Fruit fly (Drosophila melanogaster) whole organism, embryonic: ENCODE measurements around the gene CG10341.

ENCODE experiments used
- B-H1 ChIP-seq: fragments of 200-800 bp; sonication (Bioruptor generic); IDR thresholded peaks from 3 replicates; pipeline ENCODE4 v1.3.6; 2022; ENCODE audit warnings: missing biosample characterization, missing genetic modification characterization
- B-H2 ChIP-seq: fragments of 200-800 bp; sonication (Bioruptor generic); optimal IDR thresholded peaks from 2 replicates; lab custom pipeline; 2018; ENCODE audit warnings: missing biosample characterization, mild to moderate bottlenecking, missing genetic modification characterization
- CG10209 ChIP-seq: fragments of 200-800 bp; sonication (Bioruptor generic); optimal IDR thresholded peaks from 3 replicates; lab custom pipeline; 2017; ENCODE audit warnings: missing biosample characterization, mild to moderate bottlenecking, missing genetic modification characterization, missing genetic modification reagents
- CG10267 ChIP-seq: fragments of 200-800 bp; sonication (Bioruptor generic); optimal IDR thresholded peaks from 2 replicates; lab custom pipeline; 2018; ENCODE audit warnings: missing biosample characterization, mild to moderate bottlenecking, missing genetic modification characterization, moderate library complexity
- CG11093 ChIP-seq: fragments of 200-800 bp; sonication (Bioruptor generic); IDR thresholded peaks from 3 replicates; pipeline ENCODE4 v1.3.6; 2022; ENCODE audit warnings: missing biosample characterization, missing genetic modification characterization
- CG11723 ChIP-seq: fragments of 200-800 bp; sonication (Bioruptor generic); optimal IDR thresholded peaks from 2 replicates; lab custom pipeline; 2017; ENCODE audit warnings: missing biosample characterization, mild to moderate bottlenecking, missing genetic modification characterization
- CG12104 ChIP-seq: fragments of 200-800 bp; sonication (Bioruptor generic); optimal IDR thresholded peaks from 3 replicates; lab custom pipeline; 2016; ENCODE audit warnings: missing biosample characterization, missing genetic modification characterization
- CG12942 ChIP-seq: fragments of 200-800 bp; sonication (Bioruptor generic); optimal IDR thresholded peaks from 3 replicates; lab custom pipeline; 2016; ENCODE audit warnings: missing biosample characterization, missing genetic modification characterization
- CG13775 ChIP-seq: fragments of 200-800 bp; sonication (Bioruptor generic); optimal IDR thresholded peaks from 3 replicates; lab custom pipeline; 2017; ENCODE audit warnings: missing biosample characterization, mild to moderate bottlenecking, missing genetic modification characterization
- CG14441 ChIP-seq: fragments of 200-800 bp; sonication (Bioruptor generic); IDR thresholded peaks from 2 replicates; pipeline ENCODE4 v1.3.6; 2022; ENCODE audit warnings: missing biosample characterization, missing genetic modification characterization
- CG1529 ChIP-seq: fragments of 200-800 bp; sonication (Bioruptor generic); optimal IDR thresholded peaks from 3 replicates; lab custom pipeline; 2018; ENCODE audit warnings: missing biosample characterization, missing genetic modification characterization
- CG1647 ChIP-seq: fragments of 200-800 bp; sonication (Bioruptor generic); optimal IDR thresholded peaks from 3 replicates; lab custom pipeline; 2016; ENCODE audit warnings: missing biosample characterization, missing genetic modification characterization
- CG2129 ChIP-seq: fragments of 200-800 bp; sonication (Bioruptor generic); IDR thresholded peaks from 2 replicates; pipeline ENCODE4 v1.3.6; 2022; ENCODE audit warnings: missing biosample characterization, missing genetic modification characterization; ENCODE audit not compliant: partially characterized antibody
- CG2875 ChIP-seq: fragments of 200-800 bp; sonication (Bioruptor generic); optimal IDR thresholded peaks from 2 replicates; lab custom pipeline; 2017; ENCODE audit warnings: missing biosample characterization, mild to moderate bottlenecking, missing genetic modification characterization, missing genetic modification reagents
- CG3726 ChIP-seq: fragments of 200-800 bp; sonication (Bioruptor generic); IDR thresholded peaks from 3 replicates; pipeline ENCODE4, ENCODE4 v1.3.6; 2022; ENCODE audit warnings: missing biosample characterization, missing genetic modification characterization
- CG5245 ChIP-seq: fragments of 200-800 bp; sonication (Bioruptor generic); optimal IDR thresholded peaks from 3 replicates; lab custom pipeline; 2016; ENCODE audit warnings: missing biosample characterization, missing genetic modification characterization
- CG7745 ChIP-seq: fragments of 200-800 bp; sonication (Bioruptor generic); optimal IDR thresholded peaks from 2 replicates; lab custom pipeline; 2018; ENCODE audit warnings: missing biosample characterization, mild to moderate bottlenecking, missing genetic modification characterization, moderate library complexity
- CG7786 ChIP-seq: fragments of 200-800 bp; sonication (Bioruptor generic); optimal IDR thresholded peaks from 2 replicates; lab custom pipeline; 2016; ENCODE audit warnings: missing biosample characterization, missing genetic modification characterization
- CG7928 ChIP-seq: fragments of 200-800 bp; sonication (Bioruptor generic); optimal IDR thresholded peaks from 2 replicates; lab custom pipeline; 2017; ENCODE audit warnings: missing biosample characterization, mild to moderate bottlenecking, missing genetic modification characterization
- CG7987 ChIP-seq: fragments of 200-800 bp; sonication (Bioruptor generic); optimal IDR thresholded peaks from 2 replicates; lab custom pipeline; 2018; ENCODE audit warnings: missing biosample characterization, mild to moderate bottlenecking, missing genetic modification characterization, moderate library complexity
- CG8388 ChIP-seq: fragments of 200-800 bp; sonication (Bioruptor generic); optimal IDR thresholded peaks from 2 replicates; lab custom pipeline; 2019; ENCODE audit warnings: missing biosample characterization, mild to moderate bottlenecking, missing genetic modification characterization, moderate library complexity
- CG9437 ChIP-seq: fragments of 200-800 bp; sonication (Bioruptor generic); optimal IDR thresholded peaks from 2 replicates; lab custom pipeline; 2018; ENCODE audit warnings: missing biosample characterization, mild to moderate bottlenecking, missing genetic modification characterization
- CG9797 ChIP-seq: fragments of 200-800 bp; sonication (Bioruptor generic); optimal IDR thresholded peaks from 3 replicates; lab custom pipeline; 2018; ENCODE audit warnings: missing biosample characterization, mild to moderate bottlenecking, missing genetic modification characterization
- Dad ChIP-seq: fragments of 200-800 bp; sonication (Bioruptor generic); optimal IDR thresholded peaks from 3 replicates; lab custom pipeline; 2016; ENCODE audit warnings: missing biosample characterization, missing genetic modification characterization
- Dip3 ChIP-seq: fragments of 200-800 bp; sonication (Bioruptor generic); optimal IDR thresholded peaks from 3 replicates; lab custom pipeline; 2016; ENCODE audit warnings: missing biosample characterization, missing genetic modification characterization
- Hr51 ChIP-seq, 2 experiments: fragments of 200-800 bp; sonication (Bioruptor generic); optimal IDR thresholded peaks; 2 replicates in 1 of 2; 3 replicates in 1 of 2; lab custom pipeline; 2016 to 2018; ENCODE audit warnings: missing biosample characterization in 2 of 2, missing genetic modification characterization in 2 of 2, mild to moderate bottlenecking in 1 of 2, moderate library complexity in 1 of 2
- Med ChIP-seq: fragments of 200-800 bp; sonication (Bioruptor generic); peaks from one replicate; lab custom pipeline; 2016; ENCODE audit warnings: missing biosample characterization, missing genetic modification characterization, mild to moderate bottlenecking, inconsistent platforms, moderate library complexity
- Myb ChIP-seq: fragments of 200-800 bp; sonication (Bioruptor generic); optimal IDR thresholded peaks from 2 replicates; lab custom pipeline; 2016; ENCODE audit warnings: missing biosample characterization, missing genetic modification characterization
- Optix ChIP-seq: fragments of 200-800 bp; sonication (Bioruptor generic); IDR thresholded peaks from 3 replicates; pipeline ENCODE4 v1.3.6; 2022; ENCODE audit warnings: missing biosample characterization, missing genetic modification characterization
- Six4 ChIP-seq: fragments of 200-800 bp; sonication (Bioruptor generic); optimal IDR thresholded peaks from 2 replicates; lab custom pipeline; 2016; ENCODE audit warnings: missing biosample characterization, missing genetic modification characterization
- Sox100B ChIP-seq: fragments of 200-800 bp; sonication (Bioruptor generic); optimal IDR thresholded peaks from 3 replicates; lab custom pipeline; 2018; ENCODE audit warnings: missing biosample characterization, mild to moderate bottlenecking, missing genetic modification characterization
- Vsx1 ChIP-seq: fragments of 200-800 bp; sonication (Bioruptor generic); optimal IDR thresholded peaks from 2 replicates; lab custom pipeline; 2017; ENCODE audit warnings: missing biosample characterization, mild to moderate bottlenecking, missing genetic modification characterization, missing genetic modification reagents
- aop ChIP-seq: fragments of 200-800 bp; sonication (Bioruptor generic); IDR thresholded peaks from 2 replicates; pipeline ENCODE4 v1.3.6; 2022; ENCODE audit warnings: missing biosample characterization, missing genetic modification characterization
- btn ChIP-seq: fragments of 200-800 bp; sonication (Bioruptor generic); optimal IDR thresholded peaks from 2 replicates; lab custom pipeline; 2016; ENCODE audit warnings: missing biosample characterization, missing genetic modification characterization
- chinmo ChIP-seq: fragments of 200-800 bp; sonication (Bioruptor generic); IDR thresholded peaks from 4 replicates; pipeline ENCODE4 v1.3.6; 2022; ENCODE audit warnings: missing biosample characterization, missing genetic modification characterization; ENCODE audit not compliant: partially characterized antibody
- dmrt11E ChIP-seq: fragments of 200-800 bp; sonication (Bioruptor generic); optimal IDR thresholded peaks from 3 replicates; lab custom pipeline; 2018; ENCODE audit warnings: missing biosample characterization, mild to moderate bottlenecking, missing genetic modification characterization, moderate library complexity
- gcm2 ChIP-seq: fragments of 200-800 bp; sonication (Bioruptor generic); optimal IDR thresholded peaks from 2 replicates; lab custom pipeline; 2016; ENCODE audit warnings: missing biosample characterization, missing genetic modification characterization
- gem ChIP-seq: fragments of 200-800 bp; sonication (Bioruptor generic); optimal IDR thresholded peaks from 2 replicates; lab custom pipeline; 2019; ENCODE audit warnings: missing biosample characterization, mild to moderate bottlenecking, missing genetic modification characterization, moderate library complexity
- hbn ChIP-seq: fragments of 200-800 bp; sonication (Bioruptor generic); IDR thresholded peaks from 2 replicates; pipeline ENCODE4 v1.3.6; 2022; ENCODE audit warnings: missing biosample characterization, missing genetic modification characterization; ENCODE audit not compliant: partially characterized antibody
- klu ChIP-seq: fragments of 200-800 bp; sonication (Bioruptor generic); IDR thresholded peaks from 2 replicates; pipeline ENCODE4 v1.3.6; 2022; ENCODE audit warnings: missing biosample characterization, missing genetic modification characterization
- lab ChIP-seq: fragments of 200-800 bp; sonication (Bioruptor generic); optimal IDR thresholded peaks from 3 replicates; lab custom pipeline; 2017; ENCODE audit warnings: missing biosample characterization, missing genetic modification characterization, mild to moderate bottlenecking, moderate library complexity, missing genetic modification reagents
- org-1 ChIP-seq: fragments of 200-800 bp; sonication (Bioruptor generic); optimal IDR thresholded peaks from 2 replicates; lab custom pipeline; 2017; ENCODE audit warnings: missing biosample characterization, missing genetic modification characterization
- p53 ChIP-seq: fragments of 200-800 bp; sonication (Bioruptor generic); optimal IDR thresholded peaks from 2 replicates; lab custom pipeline; 2016; ENCODE audit warnings: missing biosample characterization, missing genetic modification characterization
- pho ChIP-seq: fragments of 200-800 bp; sonication (Bioruptor generic); optimal IDR thresholded peaks from 2 replicates; lab custom pipeline; 2016; ENCODE audit warnings: missing biosample characterization, missing genetic modification characterization
- phol ChIP-seq: fragments of 200-800 bp; sonication (Bioruptor generic); optimal IDR thresholded peaks from 3 replicates; lab custom pipeline; 2018; ENCODE audit warnings: missing biosample characterization, mild to moderate bottlenecking, missing genetic modification characterization, moderate library complexity
- run ChIP-seq: fragments of 200-800 bp; sonication (Bioruptor generic); optimal IDR thresholded peaks from 3 replicates; lab custom pipeline; 2018; ENCODE audit warnings: missing biosample characterization, mild to moderate bottlenecking, missing genetic modification characterization
- sd ChIP-seq: fragments of 200-800 bp; sonication (Bioruptor generic); optimal IDR thresholded peaks from 3 replicates; lab custom pipeline; 2018; ENCODE audit warnings: missing biosample characterization, mild to moderate bottlenecking, missing genetic modification characterization, moderate library complexity
- sob ChIP-seq: fragments of 200-800 bp; sonication (Bioruptor generic); IDR thresholded peaks from 2 replicates; pipeline ENCODE4 v1.3.6; 2022; ENCODE audit warnings: missing biosample characterization, missing genetic modification characterization
- wdn ChIP-seq: fragments of 200-800 bp; sonication (Bioruptor generic); IDR thresholded peaks from 2 replicates; pipeline ENCODE4 v1.3.6; 2022; ENCODE audit warnings: missing biosample characterization, missing genetic modification characterization
- zf30C ChIP-seq: fragments of 200-800 bp; sonication (Bioruptor generic); optimal IDR thresholded peaks from 3 replicates; lab custom pipeline; 2018; ENCODE audit warnings: missing biosample characterization, mild to moderate bottlenecking, missing genetic modification characterization

The CG10341 gene

DNA sequence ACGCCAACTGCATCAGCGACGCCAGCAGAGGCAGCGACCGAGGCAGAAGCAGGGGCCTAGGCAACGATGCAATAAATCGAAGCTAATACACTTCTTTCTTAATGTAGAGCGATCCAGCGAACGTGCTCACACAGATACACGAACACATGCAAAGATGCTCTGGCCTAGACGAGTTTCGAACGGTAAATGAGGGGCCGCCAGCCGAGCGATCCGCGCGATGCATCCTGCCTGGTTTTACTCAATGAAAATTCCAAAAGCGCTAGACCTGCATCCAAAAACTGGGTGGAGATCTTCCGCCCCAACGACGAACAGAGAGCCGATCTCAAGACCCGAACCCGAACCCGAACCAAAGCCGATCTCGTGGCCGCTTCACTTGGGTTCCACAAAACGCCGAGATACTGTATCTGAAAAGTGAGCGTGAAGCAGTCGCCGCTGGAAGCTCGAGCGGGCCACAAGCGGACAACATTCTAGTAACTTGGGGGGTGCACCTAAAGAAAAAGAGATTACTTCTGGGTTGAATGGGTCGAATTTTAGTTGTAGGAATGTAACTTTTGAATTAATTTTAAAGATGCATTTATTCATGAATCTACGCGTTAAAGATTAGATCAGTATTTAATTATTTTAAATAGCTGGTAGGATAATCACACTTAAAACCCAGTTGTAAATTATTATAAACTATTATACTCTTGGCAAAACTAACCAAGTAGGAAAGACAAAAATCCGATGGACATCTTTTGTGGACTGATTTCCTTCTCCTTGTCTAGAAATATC is 34.4 kb downstream of the CG10341 start (continued):
- TF ChIP-seq CG8388 (GFP tag; lab: Kevin White, UChicago) = no peak
- TF ChIP-seq Hr51 (GFP tag; optimal IDR thresholded peaks at IDR 0.05; lab: Kevin White, UChicago) = no peak
- peak; percentile 88 for TF ChIP-seq sd
- TF ChIP-seq CG1529 (GFP tag; lab: Kevin White, UChicago) = no peak
- TF ChIP-seq CG12104 = no peak
- no peak for TF ChIP-seq gcm2 (GFP tag; lab: Kevin White, UChicago)
- TF ChIP-seq Vsx1 (GFP tag; lab: Kevin White, UChicago) = peak; percentile 14
- TF ChIP-seq CG1647 (GFP tag; lab: Kevin White, UChicago) = no peak
- TF ChIP-seq CG11093 (GFP tag; lab: Robert Waterston, UW) = no peak
- no peak for TF ChIP-seq p53 (GFP tag; lab: Kevin White, UChicago)
- no peak for TF ChIP-seq hbn (GFP tag; lab: Robert Waterston, UW)
- peak; percentile 97 for TF ChIP-seq chinmo (GFP tag; lab: Robert Waterston, UW)
- TF ChIP-seq Med (GFP tag; lab: Kevin White, UChicago) = peak; percentile 54
- no peak for TF ChIP-seq CG7928 (GFP tag; lab: Kevin White, UChicago)
- no peak for TF ChIP-seq CG14441 (GFP tag; lab: Robert Waterston, UW)
- TF ChIP-seq Sox100B (GFP tag; lab: Kevin White, UChicago) = no peak
- no peak for TF ChIP-seq klu (GFP tag; lab: Robert Waterston, UW)
- TF ChIP-seq Optix (GFP tag; lab: Robert Waterston, UW) = no peak
- no peak for TF ChIP-seq phol (tag; lab: Kevin White, UChicago)
- TF ChIP-seq CG3726 (GFP tag; lab: Robert Waterston, UW) = no peak
- TF ChIP-seq Dad (GFP tag; lab: Kevin White, UChicago) = no peak
- TF ChIP-seq aop (GFP tag; lab: Robert Waterston, UW) = no peak
- no peak for TF ChIP-seq pho (GFP tag; lab: Kevin White, UChicago)
- TF ChIP-seq dmrt11E (tag; lab: Kevin White, UChicago) = peak; percentile 24
- no peak for TF ChIP-seq Myb (GFP tag; lab: Kevin White, UChicago)
- no peak for TF ChIP-seq CG11723 (GFP tag; lab: Kevin White, UChicago)
- TF ChIP-seq CG2875 (GFP tag; lab: Kevin White, UChicago) = no peak
- no peak for TF ChIP-seq org-1 (GFP tag; lab: Kevin White, UChicago)
- TF ChIP-seq zf30C (GFP tag; lab: Kevin White, UChicago) = no peak
- TF ChIP-seq gem (tag; lab: Kevin White, UChicago) = peak; percentile 17
- TF ChIP-seq btn (GFP tag; lab: Kevin White, UChicago) = no peak
- no peak for TF ChIP-seq CG9437 (GFP tag; lab: Kevin White, UChicago)
- TF ChIP-seq CG7987 = no peak
- no peak for TF ChIP-seq CG12942 (GFP tag; lab: Kevin White, UChicago)
- TF ChIP-seq B-H1 (GFP tag; lab: Robert Waterston, UW) = no peak
- no peak for TF ChIP-seq CG10267 (tag; lab: Kevin White, UChicago)
- no peak for TF ChIP-seq CG7786 (GFP tag; lab: Kevin White, UChicago)
- TF ChIP-seq Six4 (GFP tag; lab: Kevin White, UChicago) = no peak
- TF ChIP-seq CG7745 (tag; lab: Kevin White, UChicago) = no peak
- TF ChIP-seq CG9797 (GFP tag; lab: Kevin White, UChicago) = no peak
- no peak for TF ChIP-seq lab (GFP tag; lab: Kevin White, UChicago)
- no peak for TF ChIP-seq CG10209
- TF ChIP-seq CG13775 = no peak
- no peak for TF ChIP-seq CG5245
- no peak for TF ChIP-seq sob (GFP tag; lab: Robert Waterston, UW)
- TF ChIP-seq CG2129 (GFP tag; lab: Robert Waterston, UW) = no peak
- TF ChIP-seq Dip3 = no peak
- TF ChIP-seq run (tag; lab: Kevin White, UChicago) = no peak
- TF ChIP-seq B-H2 = no peak
- no peak for TF ChIP-seq wdn (GFP tag; lab: Robert Waterston, UW)
